Fruit fly (Drosophila melanogaster): ENCODE measurements around the gene CG8188.

The CG8188 gene

dm6 chrX:17726551-17727180 lies 23.8 kb upstream of the CG8188 start (continued):
- no peak for TF ChIP-seq nmo (GFP tag; optimal IDR thresholded peaks at IDR 0.05)
- TF ChIP-seq CG14441 (GFP tag; IDR thresholded peaks at IDR 0.05): 0 out of 2 replicates have a peak, but pooled peaks have one; percentile 32
- TF ChIP-seq bigmax (GFP tag; optimal IDR thresholded peaks at IDR 0.05): no peak
- TF ChIP-seq CG6254 (GFP tag; optimal IDR thresholded peaks at IDR 0.05): no peak
- no peak for TF ChIP-seq lola (GFP tag; optimal IDR thresholded peaks at IDR 0.05)
- no peak for TF ChIP-seq CG11093 (GFP tag; IDR thresholded peaks at IDR 0.05)
- no peak for TF ChIP-seq Side (GFP tag; optimal IDR thresholded peaks at IDR 0.05)
- no peak for TF ChIP-seq Dfd (GFP tag; optimal IDR thresholded peaks at IDR 0.05)
- no peak for TF ChIP-seq CG2199 (GFP tag; IDR thresholded peaks at IDR 0.05)
- TF ChIP-seq CG12155 (GFP tag; optimal IDR thresholded peaks at IDR 0.05): peak; percentile 6
- no peak for TF ChIP-seq cas (GFP tag; IDR thresholded peaks at IDR 0.05)
- peak; percentile 23 for TF ChIP-seq CG13775 (GFP tag; optimal IDR thresholded peaks at IDR 0.05)
- TF ChIP-seq CG12744 (GFP tag; optimal IDR thresholded peaks at IDR 0.05): no peak
- peak; percentile 34; the same call in 1 of the 2 replicates for TF ChIP-seq HLH3B (GFP tag; IDR thresholded peaks at IDR 0.05)
- no peak for TF ChIP-seq NC2α (GFP tag; optimal IDR thresholded peaks at IDR 0.05)
- peak; percentile 43 for TF ChIP-seq CG18262 (tag; optimal IDR thresholded peaks at IDR 0.05)
- no peak for TF ChIP-seq hkb (optimal IDR thresholded peaks at IDR 0.05)
- TF ChIP-seq hkb (GFP tag; IDR thresholded peaks at IDR 0.05): peak; percentile 59; the same call in 1 of the 2 replicates
- peak; percentile 70 for TF ChIP-seq CG10274 (GFP tag; optimal IDR thresholded peaks at IDR 0.05)
- TF ChIP-seq CG42726 (GFP tag; IDR thresholded peaks at IDR 0.05; ENCODE audit: partially characterized antibody): no peak
- TF ChIP-seq mirr (GFP tag; optimal IDR thresholded peaks at IDR 0.05): no peak
- peak; percentile 41 for TF ChIP-seq Rfx (GFP tag; IDR thresholded peaks at IDR 0.05)
- TF ChIP-seq gcm2 (GFP tag; optimal IDR thresholded peaks at IDR 0.05): no peak
- peak; percentile 45 for TF ChIP-seq Fer3 (tag; optimal IDR thresholded peaks at IDR 0.05)
- TF ChIP-seq dan (GFP tag; IDR thresholded peaks at IDR 0.05): no peak
- TF ChIP-seq sd (tag; optimal IDR thresholded peaks at IDR 0.05): no peak
- TF ChIP-seq CG2678 (tag; optimal IDR thresholded peaks at IDR 0.05): peak; percentile 61
- TF ChIP-seq Nf-YC (tag; optimal IDR thresholded peaks at IDR 0.05): peak; percentile 30
- no peak for TF ChIP-seq maf-S (GFP tag; optimal IDR thresholded peaks at IDR 0.05)
- no peak for TF ChIP-seq oc (tag; optimal IDR thresholded peaks at IDR 0.05)
- TF ChIP-seq tll (GFP tag; optimal IDR thresholded peaks at IDR 0.05): no peak
- TF ChIP-seq phol (tag; optimal IDR thresholded peaks at IDR 0.05): peak; percentile 53
- TF ChIP-seq eve (GFP tag; optimal IDR thresholded peaks at IDR 0.05): peak in 1 of 2 experiments; percentile 29
- TF ChIP-seq Trl (optimal IDR thresholded peaks at IDR 0.05): no peak
- no peak for TF ChIP-seq Trl (GFP tag; optimal IDR thresholded peaks at IDR 0.05)
- TF ChIP-seq CG18764 (GFP tag; optimal IDR thresholded peaks at IDR 0.05): no peak
- no peak for TF ChIP-seq zen2 (GFP tag; IDR thresholded peaks at IDR 0.05; ENCODE audit: partially characterized antibody)
- no peak for TF ChIP-seq sr (GFP tag; IDR thresholded peaks at IDR 0.05)
- TF ChIP-seq CG6175 (GFP tag; IDR thresholded peaks at IDR 0.05): no peak
- no peak for TF ChIP-seq prd (optimal IDR thresholded peaks at IDR 0.05)
- peak; percentile 44; the same call in 1 of the 3 replicates for TF ChIP-seq prd (GFP tag; IDR thresholded peaks at IDR 0.05)
- no peak for TF ChIP-seq C15 (GFP tag; IDR thresholded peaks at IDR 0.05)
- no peak for TF ChIP-seq HmgZ (tag; optimal IDR thresholded peaks at IDR 0.05)
- no peak for TF ChIP-seq Hand (GFP tag; optimal IDR thresholded peaks at IDR 0.05)
- TF ChIP-seq CG33213 (GFP tag; optimal IDR thresholded peaks at IDR 0.05): no peak
- 0 out of 3 replicates have a peak, but pooled peaks have one; percentile 31 for TF ChIP-seq tgo (GFP tag; IDR thresholded peaks at IDR 0.05)
- no peak for TF ChIP-seq Hmx (GFP tag; optimal IDR thresholded peaks at IDR 0.05)
- no peak for TF ChIP-seq NFAT (GFP tag; IDR thresholded peaks at IDR 0.05)
- TF ChIP-seq pho (GFP tag; optimal IDR thresholded peaks at IDR 0.05): no peak
- no peak for TF ChIP-seq Awh (GFP tag; IDR thresholded peaks at IDR 0.05)
- no peak for TF ChIP-seq HLH54F (GFP tag; optimal IDR thresholded peaks at IDR 0.05)
